Worm (Caenorhabditis elegans): ENCODE data around the gene T13C5.7.

The T13C5.7 gene

ce11 chrX:6184709-6185108 lies 4.3 kb downstream of the T13C5.7 start, which contains the start of gene T13C5.2:
Gene T13C5.2 (plus strand): TSS chrX:6185009.
- TF ChIP-seq unc-62 (GFP tag; optimal IDR thresholded peaks at IDR 0.05): no peak

ce11 chrX:6187848-6188247 lies 7.5 kb downstream of the T13C5.7 start, which contains the start of gene T13C5.10:
Gene T13C5.10 (plus strand): TSS chrX:6188148.
- TF ChIP-seq unc-62 (GFP tag; optimal IDR thresholded peaks at IDR 0.05): no peak

- TF ChIP-seq unc-62 (GFP tag; optimal IDR thresholded peaks at IDR 0.05): no peak
Measured at ce11 chrX:6189955-6190354, 9.6 kb downstream of the T13C5.7 start, which contains the start of gene T13C5.9. Gene T13C5.9 (plus strand): TSS chrX:6190255.

ce11 chrX:6194191-6194724 lies 13.9 kb downstream of the T13C5.7 start, which contains the start of gene ceh-54:
Gene ceh-54 (minus strand): TSS chrX:6194241.
- no peak for TF ChIP-seq unc-62 (GFP tag; optimal IDR thresholded peaks at IDR 0.05)

ce11 chrX:6196627-6197026 lies 16.2 kb downstream of the T13C5.7 start, which contains the start of gene daf-9:
Gene daf-9 (plus strand): TSS chrX:6196927.
- no peak for TF ChIP-seq unc-62 (GFP tag; optimal IDR thresholded peaks at IDR 0.05)

- no peak for TF ChIP-seq unc-62 (GFP tag; optimal IDR thresholded peaks at IDR 0.05)
Measured at ce11 chrX:6201542-6201941, 21.1 kb downstream of the T13C5.7 start.

- TF ChIP-seq unc-62 (GFP tag; optimal IDR thresholded peaks at IDR 0.05): no peak
Measured at ce11 chrX:6202809-6203208, 22.4 kb downstream of the T13C5.7 start.

- no peak for TF ChIP-seq unc-62 (GFP tag; optimal IDR thresholded peaks at IDR 0.05)
Measured at ce11 chrX:6203315-6203714, 22.9 kb downstream of the T13C5.7 start.

ce11 chrX:6204696-6205232 lies 24.4 kb downstream of the T13C5.7 start, which contains the start of gene bca-1:
Gene bca-1 (minus strand): TSS chrX:6204746.
- TF ChIP-seq unc-62 (GFP tag; optimal IDR thresholded peaks at IDR 0.05): no peak

- no peak for TF ChIP-seq unc-62 (GFP tag; optimal IDR thresholded peaks at IDR 0.05)
Measured at ce11 chrX:6205325-6205724, 24.9 kb downstream of the T13C5.7 start.

- no peak for TF ChIP-seq unc-62 (GFP tag; optimal IDR thresholded peaks at IDR 0.05)
Measured at ce11 chrX:6206305-6206704, 25.9 kb downstream of the T13C5.7 start, which contains the start of gene mtp-18. Gene mtp-18 (minus strand): TSS chrX:6206405.

ce11 chrX:6207687-6208088 lies 27.3 kb downstream of the T13C5.7 start, which contains the start of gene T13C5.6:
Gene T13C5.6 (minus strand): TSS chrX:6207687.
- no peak for TF ChIP-seq unc-62 (GFP tag; optimal IDR thresholded peaks at IDR 0.05)

- no peak for TF ChIP-seq unc-62 (GFP tag; optimal IDR thresholded peaks at IDR 0.05)
Measured at ce11 chrX:6208463-6208862, 28.1 kb downstream of the T13C5.7 start, which contains the start of gene C14F11.7. Gene C14F11.7 (minus strand): TSS chrX:6208563.

ce11 chrX:6211322-6211820 lies 31.0 kb downstream of the T13C5.7 start:
- no peak for TF ChIP-seq unc-62 (GFP tag; optimal IDR thresholded peaks at IDR 0.05)

- no peak for TF ChIP-seq unc-62 (GFP tag; optimal IDR thresholded peaks at IDR 0.05)
Measured at ce11 chrX:6216551-6216950, 36.2 kb downstream of the T13C5.7 start, which contains the start of gene lrch-1. Gene lrch-1 (minus strand): TSS chrX:6216651.

- TF ChIP-seq unc-62 (GFP tag; optimal IDR thresholded peaks at IDR 0.05): no peak
Measured at ce11 chrX:6219892-6220291, 39.5 kb downstream of the T13C5.7 start.

ce11 chrX:6221097-6221496 lies 40.7 kb downstream of the T13C5.7 start:
- TF ChIP-seq unc-62 (GFP tag; optimal IDR thresholded peaks at IDR 0.05): no peak
